Worm (Caenorhabditis elegans) whole organism, late embryonic: ENCODE data around the gene osta-1.
A peak's percentile ranks its signal among the peaks of the same experiment; 100 is the strongest.

Experiments
- C38D4.7 ChIP-seq: fragments of 200-800 bp; sonication (Bioruptor generic); optimal IDR thresholded peaks from 2 replicates; lab custom pipeline; 2018; ENCODE audit warnings: mild to moderate bottlenecking, missing genetic modification characterization, moderate library complexity, missing compliant biosample characterization
- F13H6.1 ChIP-seq: sonication (generic microtip); optimal IDR thresholded peaks from 2 replicates; lab custom pipeline; 2016; ENCODE audit warnings: missing genetic modification characterization, missing compliant biosample characterization
- K02D7.2 ChIP-seq: sonication (generic microtip); optimal IDR thresholded peaks from 2 replicates; lab custom pipeline; 2017; ENCODE audit warnings: mild to moderate bottlenecking, missing genetic modification characterization, missing compliant biosample characterization
- K09A11.1 ChIP-seq: sonication (generic microtip); optimal IDR thresholded peaks from 2 replicates; lab custom pipeline; 2017; ENCODE audit warnings: antibody characterized with exemption, mild to moderate bottlenecking, missing genetic modification characterization, missing compliant biosample characterization; ENCODE audit not compliant: insufficient read depth
- Y22D7AL.16 ChIP-seq: sonication (generic microtip); optimal IDR thresholded peaks from 2 replicates; lab custom pipeline; 2016; ENCODE audit warnings: missing genetic modification characterization, missing compliant biosample characterization
- ama-1 ChIP-seq: fragments of 150-350 bp; optimal IDR thresholded peaks from 2 replicates; lab custom pipeline; 2014
- ceh-14 ChIP-seq: sonication (generic microtip); optimal IDR thresholded peaks from 2 replicates; lab custom pipeline; 2016; ENCODE audit warnings: missing genotype, missing genetic modification characterization, missing compliant biosample characterization
- ceh-22 ChIP-seq: sonication (generic microtip); optimal IDR thresholded peaks from 2 replicates; lab custom pipeline; 2017; ENCODE audit warnings: missing biosample characterization, missing genetic modification characterization
- ceh-24 ChIP-seq: sonication (generic microtip); optimal IDR thresholded peaks from 2 replicates; lab custom pipeline; 2016; ENCODE audit warnings: mild to moderate bottlenecking, missing genetic modification characterization, missing compliant biosample characterization
- ceh-31 ChIP-seq: sonication (generic microtip); optimal IDR thresholded peaks from 2 replicates; lab custom pipeline; 2016; ENCODE audit warnings: missing genetic modification characterization, missing compliant biosample characterization
- ceh-9 ChIP-seq: sonication (generic microtip); optimal IDR thresholded peaks from 2 replicates; lab custom pipeline; 2016; ENCODE audit warnings: mild to moderate bottlenecking, missing genetic modification characterization, inconsistent platforms, missing compliant biosample characterization
- dmd-4 ChIP-seq: sonication (generic microtip); optimal IDR thresholded peaks from 2 replicates; lab custom pipeline; 2016; ENCODE audit warnings: borderline replicate concordance, missing genetic modification characterization, missing compliant biosample characterization
- elt-2 ChIP-seq: sonication (generic microtip); optimal IDR thresholded peaks from 2 replicates; lab custom pipeline; 2016; ENCODE audit warnings: missing genetic modification reagents, missing genetic modification characterization, missing compliant biosample characterization
- elt-4 ChIP-seq: sonication (generic microtip); optimal IDR thresholded peaks from 2 replicates; lab custom pipeline; 2016; ENCODE audit warnings: missing genetic modification characterization, missing compliant biosample characterization
- fax-1 ChIP-seq: sonication (generic microtip); optimal IDR thresholded peaks from 2 replicates; lab custom pipeline; 2016; ENCODE audit warnings: missing genotype, missing genetic modification characterization, missing compliant biosample characterization
- fkh-10 ChIP-seq: fragments of 150-350 bp; optimal IDR thresholded peaks from 2 replicates; lab custom pipeline; 2014; ENCODE audit warnings: missing biosample characterization, missing genetic modification reagents, missing genetic modification characterization
- hlh-13 ChIP-seq: fragments of 200-800 bp; sonication (Bioruptor generic); optimal IDR thresholded peaks from 2 replicates; lab custom pipeline; 2018; ENCODE audit warnings: mild to moderate bottlenecking, missing genetic modification characterization, missing compliant biosample characterization
- hlh-6 ChIP-seq: sonication (generic microtip); optimal IDR thresholded peaks from 2 replicates; lab custom pipeline; 2016; ENCODE audit warnings: missing genotype, missing genetic modification characterization, missing compliant biosample characterization
- hlh-8 ChIP-seq: sonication (generic microtip); optimal IDR thresholded peaks from 2 replicates; lab custom pipeline; 2016; ENCODE audit warnings: missing genotype, missing genetic modification characterization, missing compliant biosample characterization
- lin-11 ChIP-seq: fragments of 200-800 bp; sonication (Bioruptor generic); optimal IDR thresholded peaks from 2 replicates; lab custom pipeline; 2018; ENCODE audit warnings: mild to moderate bottlenecking, missing genetic modification characterization, missing compliant biosample characterization
- madf-2 ChIP-seq: sonication (generic microtip); optimal IDR thresholded peaks from 2 replicates; lab custom pipeline; 2017; ENCODE audit warnings: missing genetic modification characterization, missing compliant biosample characterization
- nfya-1 ChIP-seq: sonication (generic microtip); optimal IDR thresholded peaks from 2 replicates; lab custom pipeline; 2017; ENCODE audit warnings: missing genetic modification characterization, mild to moderate bottlenecking, missing compliant biosample characterization, antibody characterized with exemption, moderate library complexity
- nhr-11 ChIP-seq: fragments of 150-350 bp; optimal IDR thresholded peaks from 2 replicates; lab custom pipeline; 2014; ENCODE audit warnings: missing biosample characterization, missing genetic modification characterization
- odd-2 ChIP-seq: sonication (generic microtip); optimal IDR thresholded peaks from 2 replicates; lab custom pipeline; 2017; ENCODE audit warnings: antibody characterized with exemption, mild to moderate bottlenecking, missing genetic modification characterization, missing compliant biosample characterization
- pax-1 ChIP-seq: fragments of 150-350 bp; optimal IDR thresholded peaks from 2 replicates; lab custom pipeline; 2014; ENCODE audit warnings: missing biosample characterization, missing genetic modification characterization
- pha-2 ChIP-seq: sonication (generic microtip); optimal IDR thresholded peaks from 2 replicates; lab custom pipeline; 2017; ENCODE audit warnings: mild to moderate bottlenecking, missing genetic modification characterization, missing compliant biosample characterization
- pha-4 ChIP-seq: fragments of 150-350 bp; optimal IDR thresholded peaks from 2 replicates; lab custom pipeline; 2018; ENCODE audit warnings: missing biosample characterization, missing genetic modification reagents, missing genetic modification characterization
- pqm-1 ChIP-seq: sonication (generic microtip); optimal IDR thresholded peaks from 2 replicates; lab custom pipeline; 2016; ENCODE audit warnings: missing genetic modification characterization, missing compliant biosample characterization
- pros-1 ChIP-seq: fragments of 150-350 bp; optimal IDR thresholded peaks from 2 replicates; lab custom pipeline; 2014; ENCODE audit warnings: missing biosample characterization, missing genetic modification reagents, missing genetic modification characterization
- ref-2 ChIP-seq: sonication (generic microtip); optimal IDR thresholded peaks from 2 replicates; lab custom pipeline; 2016; ENCODE audit warnings: missing genetic modification characterization, missing compliant biosample characterization
- rnt-1 ChIP-seq: sonication (generic microtip); optimal IDR thresholded peaks from 2 replicates; lab custom pipeline; 2016; ENCODE audit warnings: missing genetic modification characterization, missing compliant biosample characterization
- sox-2 ChIP-seq: fragments of 200-800 bp; sonication (Bioruptor generic); IDR thresholded peaks from 2 replicates; pipeline ENCODE4 v1.3.6; 2022; ENCODE audit warnings: missing genetic modification reagents, missing genetic modification characterization, missing compliant biosample characterization
- syd-9 ChIP-seq: sonication (generic microtip); optimal IDR thresholded peaks from 2 replicates; lab custom pipeline; 2016; ENCODE audit warnings: mild to moderate bottlenecking, missing genetic modification characterization, moderate library complexity, missing compliant biosample characterization
- ttx-3 ChIP-seq: sonication (generic microtip); optimal IDR thresholded peaks from 2 replicates; lab custom pipeline; 2016; ENCODE audit warnings: missing genetic modification reagents, missing genetic modification characterization, missing compliant biosample characterization
- unc-3 ChIP-seq, 2 experiments: fragments of 200-800 bp in 1 of 2; sonication (Bioruptor generic) in 1 of 2; sonication (generic microtip) in 1 of 2; conservative IDR thresholded peaks in 1 of 2; optimal IDR thresholded peaks in 1 of 2; 2 replicates each; pipeline versions ENCODE4 v1.3.6 to Lab custom; 2016 to 2022; ENCODE audit warnings: missing compliant biosample characterization in 2 of 2, missing genetic modification characterization in 2 of 2, missing genetic modification reagents in 1 of 2
- unc-42 ChIP-seq: sonication (generic microtip); optimal IDR thresholded peaks from 2 replicates; lab custom pipeline; 2016; ENCODE audit warnings: missing genotype, missing genetic modification characterization, missing compliant biosample characterization
- unc-55 ChIP-seq: sonication (generic microtip); optimal IDR thresholded peaks from 2 replicates; lab custom pipeline; 2017; ENCODE audit warnings: missing biosample characterization, missing genetic modification reagents, missing genetic modification characterization
- unc-86 ChIP-seq: sonication (generic microtip); optimal IDR thresholded peaks from 2 replicates; lab custom pipeline; 2016; ENCODE audit warnings: missing genetic modification characterization, missing compliant biosample characterization
- zip-5 ChIP-seq: sonication (generic microtip); optimal IDR thresholded peaks from 2 replicates; lab custom pipeline; 2016; ENCODE audit warnings: missing genetic modification characterization, missing compliant biosample characterization
- ztf-16 ChIP-seq: sonication (generic microtip); optimal IDR thresholded peaks from 2 replicates; lab custom pipeline; 2017; ENCODE audit warnings: missing genetic modification characterization, missing compliant biosample characterization

osta-1 gene

DNA sequence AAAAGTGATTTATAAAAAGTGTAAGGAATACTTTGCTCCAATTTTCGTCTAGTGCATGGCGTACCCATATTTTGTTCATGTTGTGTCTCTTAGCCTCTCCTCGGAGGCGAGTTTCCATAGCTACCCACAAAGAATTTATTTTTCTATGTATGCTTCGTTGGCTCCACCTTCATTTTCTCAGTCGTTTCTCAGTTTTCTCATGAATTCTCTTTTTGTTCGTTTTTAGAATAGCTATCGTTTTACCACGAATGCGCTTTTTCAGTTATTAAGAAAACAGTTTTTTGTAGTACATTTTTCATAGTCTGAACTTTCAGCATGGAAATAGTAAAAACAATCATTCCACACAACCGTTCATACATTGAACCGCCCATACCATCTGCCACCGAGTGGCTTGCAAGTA, at the start of gene osta-1:
Gene osta-1, plus strand, starts transcription at position 309 of the 400 bp plus-strand sequence.
- no peak for TF ChIP-seq rnt-1 (tag; lab: Kevin White, UChicago)
- TF ChIP-seq hlh-6 = no peak
- no peak for TF ChIP-seq nhr-11
- TF ChIP-seq sox-2 (GFP tag; lab: Robert Waterston, UW) = no peak
- TF ChIP-seq ttx-3 (tag; lab: Kevin White, UChicago) = no peak
- TF ChIP-seq pha-2 = no peak
- TF ChIP-seq odd-2 (tag; lab: Kevin White, UChicago) = no peak
- no peak for TF ChIP-seq pax-1
- TF ChIP-seq pros-1 (tag; lab: Kevin White, UChicago) = no peak
- no peak for TF ChIP-seq F13H6.1 (tag; lab: Kevin White, UChicago)
- no peak for TF ChIP-seq ref-2 (tag; lab: Kevin White, UChicago)

DNA sequence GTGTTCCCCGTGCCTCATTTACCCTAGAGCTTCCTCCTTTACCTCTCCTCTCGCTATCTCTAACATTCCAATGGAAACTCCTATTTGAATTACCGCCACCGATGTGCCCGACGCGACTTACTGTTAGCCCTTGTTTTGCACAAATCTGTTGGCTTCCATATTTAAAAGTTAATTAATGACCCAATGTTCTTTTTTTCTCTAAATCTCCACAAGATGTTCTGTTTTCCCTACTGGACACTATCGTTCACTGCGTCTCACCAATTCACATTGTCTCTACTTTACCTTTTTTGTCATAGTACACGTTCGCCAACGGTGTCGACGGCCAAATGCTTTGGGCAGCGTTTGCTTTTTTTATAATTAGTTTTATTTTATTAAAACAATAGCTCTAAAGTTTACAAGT, 5.9 kb upstream of the osta-1 start:
- TF ChIP-seq ceh-14 (no peak), K02D7.2 (no peak), ztf-16 (tag; lab: Kevin White, UChicago) (no peak), pqm-1 (tag; lab: Kevin White, UChicago) (no peak), ceh-22 (tag; lab: Kevin White, UChicago) (no peak)

DNA sequence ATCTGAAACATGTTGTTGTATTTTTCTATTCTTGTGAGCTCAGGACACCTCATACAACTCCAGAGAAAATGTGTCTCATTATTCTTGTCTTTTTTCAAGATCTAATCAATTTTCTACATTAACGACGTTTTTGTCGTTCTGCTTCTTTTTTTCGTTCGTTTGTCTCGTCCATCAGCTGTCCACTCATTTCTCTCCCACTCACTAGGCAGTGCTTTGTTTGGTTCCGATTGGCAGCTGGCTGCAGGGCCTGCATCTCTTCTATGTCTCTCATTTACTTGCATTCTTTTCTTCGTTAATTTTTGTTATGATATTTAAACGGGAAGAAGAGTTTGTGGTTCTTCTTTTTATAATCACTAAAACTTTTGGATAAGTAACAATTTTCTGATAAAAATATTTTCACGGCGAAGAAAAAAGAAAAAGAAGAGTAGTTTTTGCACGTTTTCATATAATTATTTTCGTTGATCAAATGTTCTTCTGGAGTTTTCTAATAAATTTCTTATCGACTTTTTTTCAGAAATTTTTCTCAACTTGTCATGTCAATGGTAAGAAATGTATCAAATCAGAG, 5.0 kb upstream of the osta-1 start, which contains the start of gene 2L52.1:
Gene 2L52.1, plus strand, starts transcription at position 515 of the 565 bp plus-strand sequence.
- TF ChIP-seq pha-4 (tag; lab: Kevin White, UChicago) (no peak), unc-55 (peak; percentile 32), ceh-31 (peak; percentile 15), rnt-1 (tag; lab: Kevin White, UChicago) (no peak), madf-2 (tag; lab: Kevin White, UChicago) (no peak), ztf-16 (tag; lab: Kevin White, UChicago) (no peak), nfya-1 (peak; percentile 61)

DNA sequence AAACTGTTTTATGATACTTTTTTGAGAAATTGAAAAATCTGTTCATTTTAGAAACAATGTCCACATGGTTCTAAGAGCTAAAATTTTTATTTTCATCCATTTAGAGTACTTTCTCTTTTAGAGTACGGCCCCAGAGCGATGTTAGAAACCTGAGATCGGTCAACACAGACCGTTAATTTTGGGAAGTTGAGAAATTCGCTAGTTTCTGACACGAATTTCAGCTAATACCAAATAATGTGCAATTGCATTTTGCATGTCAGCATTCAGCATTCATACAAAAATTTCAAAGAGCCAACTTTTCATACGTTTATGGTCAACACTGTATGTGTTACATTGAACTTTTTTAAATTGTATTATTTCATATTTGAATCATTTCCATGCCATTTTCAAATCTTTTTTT, 1.7 kb upstream of the osta-1 start:
- TF ChIP-seq lin-11 (tag; lab: Kevin White, UChicago) (no peak), ceh-14 (no peak), C38D4.7 (GFP tag; lab: Kevin White, UChicago) (no peak), elt-2 (no peak), fax-1 (tag; lab: Kevin White, UChicago) (no peak), ceh-24 (tag; lab: Kevin White, UChicago) (no peak), syd-9 (tag; lab: Kevin White, UChicago) (no peak), unc-86 (no peak), hlh-13 (no peak), hlh-6 (no peak), nhr-11 (no peak), ceh-22 (tag; lab: Kevin White, UChicago) (no peak), hlh-8 (tag; lab: Kevin White, UChicago) (no peak), dmd-4 (no peak), Y22D7AL.16 (tag; lab: Kevin White, UChicago) (no peak), unc-42 (tag; lab: Kevin White, UChicago) (no peak), pqm-1 (tag; lab: Kevin White, UChicago) (no peak), ttx-3 (tag; lab: Kevin White, UChicago) (no peak), ztf-16 (tag; lab: Kevin White, UChicago) (no peak), pha-4 (tag; lab: Kevin White, UChicago) (no peak)

DNA sequence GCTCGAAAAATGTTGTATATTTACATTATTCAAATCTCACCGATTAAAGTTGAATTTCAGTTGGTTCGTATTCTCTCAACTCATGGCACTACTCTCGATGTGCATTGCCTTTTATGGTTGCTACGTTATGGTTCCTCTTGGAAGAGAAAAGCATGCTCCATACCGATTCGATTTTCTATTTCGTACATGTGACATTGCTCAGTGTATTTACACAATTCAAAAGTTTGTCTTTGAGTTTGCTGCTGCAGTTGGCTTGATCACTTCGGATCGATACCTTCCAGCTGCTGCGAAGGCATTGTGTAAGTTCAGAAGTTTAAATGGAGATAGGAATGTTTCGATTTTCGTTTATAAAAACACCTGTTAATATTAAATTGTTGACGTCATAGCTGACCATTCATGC, 1.8 kb downstream of the osta-1 start:
- no peak for TF ChIP-seq ceh-9 (tag; lab: Kevin White, UChicago)
- TF ChIP-seq elt-4 (tag; lab: Kevin White, UChicago) = no peak
- TF ChIP-seq pqm-1 (tag; lab: Kevin White, UChicago) = no peak
- no peak for TF ChIP-seq lin-11 (tag; lab: Kevin White, UChicago)
- TF ChIP-seq fkh-10 (GFP tag; lab: Kevin White, UChicago) = no peak
- no peak for TF ChIP-seq C38D4.7 (GFP tag; lab: Kevin White, UChicago)
- no peak for TF ChIP-seq F13H6.1 (tag; lab: Kevin White, UChicago)
- TF ChIP-seq unc-42 (tag; lab: Kevin White, UChicago) = no peak
- TF ChIP-seq K02D7.2 = no peak
- no peak for TF ChIP-seq elt-2
- no peak for TF ChIP-seq Y22D7AL.16 (tag; lab: Kevin White, UChicago)
- no peak for TF ChIP-seq fax-1 (tag; lab: Kevin White, UChicago)
- no peak for TF ChIP-seq unc-55
- TF ChIP-seq odd-2 (tag; lab: Kevin White, UChicago) = no peak
- TF ChIP-seq ama-1 (lab: Kevin White, UChicago) = no peak
- TF ChIP-seq K09A11.1 (tag; lab: Kevin White, UChicago) = no peak
- no peak for TF ChIP-seq unc-3 (GFP tag; conservative IDR thresholded peaks at IDR 0.05; lab: Robert Waterston, UW)
- no peak for TF ChIP-seq unc-3 (tag; optimal IDR thresholded peaks at IDR 0.05; lab: Kevin White, UChicago)
- no peak for TF ChIP-seq dmd-4
- no peak for TF ChIP-seq zip-5
- TF ChIP-seq ceh-14 = no peak
